Worm (Caenorhabditis elegans): ENCODE results near the gene ZK892.5.
A peak's percentile ranks its signal among the peaks of the same experiment; 100 is the strongest.

- TF ChIP-seq ama-1 (optimal IDR thresholded peaks at IDR 0.05) (no peak), aha-1 (tag) (no peak), unc-39 (tag; optimal IDR thresholded peaks at IDR 0.05) (no peak), cey-2 (tag; optimal IDR thresholded peaks at IDR 0.05; ENCODE audit: borderline replicate concordance, insufficient read depth) (no peak), D1046.2 (GFP tag; IDR thresholded peaks at IDR 0.05) (no peak), nhr-11 (tag; optimal IDR thresholded peaks at IDR 0.05) (peak; percentile 6), mep-1 (tag; optimal IDR thresholded peaks at IDR 0.05) (no peak), ctbp-1 (GFP tag; IDR thresholded peaks at IDR 0.05) (no peak), pha-4 (GFP tag; IDR thresholded peaks at IDR 0.05) (no peak), pha-4 (tag; optimal IDR thresholded peaks at IDR 0.05) (no peak), mdl-1 (tag; optimal IDR thresholded peaks at IDR 0.05) (no peak), ces-1 (GFP tag; optimal IDR thresholded peaks at IDR 0.05) (no peak), jun-1 (tag; optimal IDR thresholded peaks at IDR 0.05) (no peak), lin-39 (tag; optimal IDR thresholded peaks at IDR 0.05) (no peak), nhr-25 (tag; optimal IDR thresholded peaks at IDR 0.05; ENCODE audit: borderline replicate concordance, insufficient read depth) (no peak)
These were observed 18.5 kb upstream of the ZK892.5 start for ce11 chrII:9989533-9989932.

Measured in whole organism, L4 larva.